Fruit fly (Drosophila melanogaster): ENCODE measurements around the gene bru1.
A peak's percentile ranks its signal among the peaks of the same experiment; 100 is the strongest.

The bru1 gene

dm6 chr2L:12172536-12173234, 2.1 kb upstream of the bru1 start, which contains the start of the genes CG6583 and crok (continued):
- TF ChIP-seq Kr (GFP tag; optimal IDR thresholded peaks at IDR 0.05): no peak
- TF ChIP-seq HLH4C (GFP tag; IDR thresholded peaks at IDR 0.05; ENCODE audit: partially characterized antibody): no peak
- no peak for TF ChIP-seq Fer2 (tag; optimal IDR thresholded peaks at IDR 0.05)
- TF ChIP-seq zf30C (GFP tag; optimal IDR thresholded peaks at IDR 0.05): no peak
- no peak for TF ChIP-seq lmd (GFP tag; IDR thresholded peaks at IDR 0.05)
- no peak for TF ChIP-seq p53 (GFP tag; optimal IDR thresholded peaks at IDR 0.05)
- peak; percentile 86 for TF ChIP-seq pzg (GFP tag; optimal IDR thresholded peaks at IDR 0.05)
- TF ChIP-seq Adf1 (GFP tag; IDR thresholded peaks at IDR 0.05): no peak
- TF ChIP-seq Eip74EF (GFP tag; optimal IDR thresholded peaks at IDR 0.05): no peak
- no peak for TF ChIP-seq ems (GFP tag; optimal IDR thresholded peaks at IDR 0.05)
- TF ChIP-seq CG15514 (GFP tag; optimal IDR thresholded peaks at IDR 0.05): no peak
- no peak for TF ChIP-seq rib (GFP tag; IDR thresholded peaks at IDR 0.05)
- no peak for TF ChIP-seq CG3995 (GFP tag; optimal IDR thresholded peaks at IDR 0.05)
- 0 out of 3 replicates have a peak, but pooled peaks have one; percentile 13 for TF ChIP-seq CG16813 (GFP tag; IDR thresholded peaks at IDR 0.05; ENCODE audit: partially characterized antibody)
- no peak for TF ChIP-seq ssp (GFP tag; IDR thresholded peaks at IDR 0.05)
- TF ChIP-seq NC2β (GFP tag; optimal IDR thresholded peaks at IDR 0.05): no peak
- TF ChIP-seq nau (GFP tag; optimal IDR thresholded peaks at IDR 0.05): no peak
- no peak for TF ChIP-seq Mad (GFP tag; optimal IDR thresholded peaks at IDR 0.05)
- TF ChIP-seq CG11504 (tag; optimal IDR thresholded peaks at IDR 0.05): no peak
- no peak for TF ChIP-seq Dip3 (GFP tag; optimal IDR thresholded peaks at IDR 0.05)
- no peak for TF ChIP-seq nerfin-2 (GFP tag; IDR thresholded peaks at IDR 0.05; ENCODE audit: partially characterized antibody)
- no peak for TF ChIP-seq CG6689 (GFP tag; IDR thresholded peaks at IDR 0.05)
- TF ChIP-seq gcm (GFP tag; optimal IDR thresholded peaks at IDR 0.05): peak; percentile 58
- TF ChIP-seq CG9437 (GFP tag; optimal IDR thresholded peaks at IDR 0.05): no peak
- TF ChIP-seq Hr78 (GFP tag; optimal IDR thresholded peaks at IDR 0.05): no peak
- TF ChIP-seq CG5245 (GFP tag; optimal IDR thresholded peaks at IDR 0.05): no peak
- TF ChIP-seq pan (optimal IDR thresholded peaks at IDR 0.05): no peak
- TF ChIP-seq pan (GFP tag; optimal IDR thresholded peaks at IDR 0.05 in 1 of 2, IDR thresholded peaks at IDR 0.05 in 1 of 2): no peak
- TF ChIP-seq maf-S (GFP tag; optimal IDR thresholded peaks at IDR 0.05): no peak
- no peak for TF ChIP-seq NC2α (GFP tag; optimal IDR thresholded peaks at IDR 0.05)
- TF ChIP-seq CG17802 (tag; optimal IDR thresholded peaks at IDR 0.05): no peak
- no peak for TF ChIP-seq NFAT (GFP tag; IDR thresholded peaks at IDR 0.05)
- TF ChIP-seq insv (GFP tag; optimal IDR thresholded peaks at IDR 0.05): peak in 1 of 2 experiments; percentile 5
- TF ChIP-seq seq (GFP tag; IDR thresholded peaks at IDR 0.05): no peak
- no peak for TF ChIP-seq fd3F (GFP tag; optimal IDR thresholded peaks at IDR 0.05)
- TF ChIP-seq hth (optimal IDR thresholded peaks at IDR 0.05): no peak
- TF ChIP-seq Lpt (GFP tag; optimal IDR thresholded peaks at IDR 0.05): no peak
- TF ChIP-seq CG4424 (GFP tag; optimal IDR thresholded peaks at IDR 0.05): no peak
- no peak; the same call in 1 of the 2 replicates for TF ChIP-seq CG17328 (GFP tag; IDR thresholded peaks at IDR 0.05)
- TF ChIP-seq CG6654 (GFP tag; optimal IDR thresholded peaks at IDR 0.05): no peak
- no peak for TF ChIP-seq Hr39 (optimal IDR thresholded peaks at IDR 0.05)
- TF ChIP-seq fd64A (GFP tag; optimal IDR thresholded peaks at IDR 0.05): no peak
- peak; percentile 66 for TF ChIP-seq CG3847 (GFP tag; IDR thresholded peaks at IDR 0.05)
- peak; percentile 61 for TF ChIP-seq nmo (GFP tag; optimal IDR thresholded peaks at IDR 0.05)
- TF ChIP-seq zfh1 (GFP tag; IDR thresholded peaks at IDR 0.05): no peak
- TF ChIP-seq kay (GFP tag; optimal IDR thresholded peaks at IDR 0.05): no peak
- TF ChIP-seq CG12299 (tag; optimal IDR thresholded peaks at IDR 0.05): no peak
- no peak for TF ChIP-seq CG12744 (GFP tag; optimal IDR thresholded peaks at IDR 0.05)
- no peak for TF ChIP-seq C15 (GFP tag; IDR thresholded peaks at IDR 0.05)
- peak; percentile 69 for TF ChIP-seq CG9797 (GFP tag; optimal IDR thresholded peaks at IDR 0.05)
- TF ChIP-seq CG2120 (GFP tag; optimal IDR thresholded peaks at IDR 0.05): no peak

All from whole organism, embryonic.